Fruit fly (Drosophila melanogaster) whole organism, prepupa: ENCODE data around the gene CG14974.

Experiments used
- Blimp-1 ChIP-seq: fragments of 200-800 bp; sonication (Bioruptor generic); optimal IDR thresholded peaks from 3 replicates; lab custom pipeline; 2017; ENCODE audit warnings: missing biosample characterization, missing genetic modification characterization, mild to moderate bottlenecking, moderate library complexity, missing genetic modification reagents
- CG10631 ChIP-seq: fragments of 200-800 bp; sonication (Bioruptor generic); optimal IDR thresholded peaks from 2 replicates; lab custom pipeline; 2016; ENCODE audit warnings: missing biosample characterization, missing genetic modification characterization
- CG10669 ChIP-seq: fragments of 200-800 bp; sonication (Bioruptor generic); optimal IDR thresholded peaks from 3 replicates; lab custom pipeline; 2018; ENCODE audit warnings: missing biosample characterization, mild to moderate bottlenecking, missing genetic modification characterization, moderate library complexity
- CG11294 ChIP-seq: fragments of 200-800 bp; sonication (Bioruptor generic); IDR thresholded peaks from 2 replicates; pipeline ENCODE4 v1.3.6; 2022; ENCODE audit warnings: missing biosample characterization, missing genetic modification characterization
- CG11762 ChIP-seq: fragments of 200-800 bp; sonication (Bioruptor generic); optimal IDR thresholded peaks from 3 replicates; lab custom pipeline; 2016; ENCODE audit warnings: missing biosample characterization, missing genetic modification characterization; ENCODE audit not compliant: insufficient read depth
- CG15336 ChIP-seq: fragments of 200-800 bp; sonication (Bioruptor generic); IDR thresholded peaks from 2 replicates; pipeline ENCODE4 v1.3.6; 2022; ENCODE audit warnings: missing biosample characterization, missing genetic modification characterization
- CG1621 ChIP-seq: fragments of 200-800 bp; sonication (Bioruptor generic); optimal IDR thresholded peaks from 3 replicates; lab custom pipeline; 2018; ENCODE audit warnings: missing biosample characterization, mild to moderate bottlenecking, missing genetic modification characterization
- CG3032 ChIP-seq: fragments of 200-800 bp; optimal IDR thresholded peaks from 2 replicates; lab custom pipeline; 2019; ENCODE audit warnings: missing biosample characterization, mild to moderate bottlenecking, missing genetic modification characterization, moderate library complexity
- CG31627 ChIP-seq: fragments of 200-800 bp; sonication (Bioruptor generic); optimal IDR thresholded peaks from 3 replicates; lab custom pipeline; 2016; ENCODE audit warnings: missing biosample characterization, missing genetic modification characterization
- CG34406 ChIP-seq: fragments of 200-800 bp; sonication (Bioruptor generic); optimal IDR thresholded peaks from 3 replicates; lab custom pipeline; 2016; ENCODE audit warnings: missing biosample characterization, missing genetic modification characterization
- CG3919 ChIP-seq: fragments of 200-800 bp; sonication (Bioruptor generic); optimal IDR thresholded peaks from 3 replicates; lab custom pipeline; 2016; ENCODE audit warnings: missing biosample characterization, missing genetic modification characterization
- CG4318 ChIP-seq: fragments of 200-800 bp; sonication (Bioruptor generic); optimal IDR thresholded peaks from 3 replicates; lab custom pipeline; 2017; ENCODE audit warnings: missing biosample characterization, mild to moderate bottlenecking, missing genetic modification characterization
- CG6792 ChIP-seq: fragments of 200-800 bp; sonication (Bioruptor generic); optimal IDR thresholded peaks from 3 replicates; lab custom pipeline; 2016; ENCODE audit warnings: missing biosample characterization, missing genetic modification characterization
- CG6808 ChIP-seq: fragments of 200-800 bp; sonication (Bioruptor generic); optimal IDR thresholded peaks from 3 replicates; lab custom pipeline; 2017; ENCODE audit warnings: missing biosample characterization, missing genetic modification characterization, mild to moderate bottlenecking, moderate library complexity, missing genetic modification reagents
- CG6854 ChIP-seq: fragments of 200-800 bp; sonication (Bioruptor generic); optimal IDR thresholded peaks from 2 replicates; lab custom pipeline; 2017; ENCODE audit warnings: missing biosample characterization, mild to moderate bottlenecking, missing genetic modification characterization
- CG7368 ChIP-seq: fragments of 200-800 bp; sonication (Bioruptor generic); optimal IDR thresholded peaks from 3 replicates; lab custom pipeline; 2016; ENCODE audit warnings: missing biosample characterization, missing genetic modification characterization
- CG8119 ChIP-seq: fragments of 200-800 bp; sonication (Bioruptor generic); IDR thresholded peaks from 3 replicates; pipeline ENCODE4 v1.3.6; 2022; ENCODE audit warnings: missing biosample characterization, missing genetic modification characterization
- CG8319 ChIP-seq: fragments of 200-800 bp; sonication (Bioruptor generic); optimal IDR thresholded peaks from 3 replicates; lab custom pipeline; 2016; ENCODE audit warnings: missing biosample characterization, missing genetic modification characterization
- CG8632 ChIP-seq: fragments of 200-800 bp; sonication (Bioruptor generic); optimal IDR thresholded peaks from 3 replicates; lab custom pipeline; 2016; ENCODE audit warnings: missing biosample characterization, missing genetic modification characterization
- CG9139 ChIP-seq: fragments of 200-800 bp; sonication (Bioruptor generic); optimal IDR thresholded peaks from 3 replicates; lab custom pipeline; 2017; ENCODE audit warnings: missing biosample characterization, mild to moderate bottlenecking, missing genetic modification characterization
- Eip75B ChIP-seq: fragments of 200-800 bp; sonication (Bioruptor generic); optimal IDR thresholded peaks from 3 replicates; lab custom pipeline; 2016; ENCODE audit warnings: missing biosample characterization, missing genetic modification characterization
- Eip78C ChIP-seq: fragments of 200-800 bp; sonication (Bioruptor generic); peaks from one replicate; lab custom pipeline; 2016; ENCODE audit warnings: missing biosample characterization, missing genetic modification characterization
- Ets96B ChIP-seq: fragments of 200-800 bp; optimal IDR thresholded peaks from 2 replicates; lab custom pipeline; 2019; ENCODE audit warnings: missing biosample characterization, mild to moderate bottlenecking, missing genetic modification characterization, moderate library complexity
- Gug ChIP-seq: fragments of 200-800 bp; sonication (Bioruptor generic); IDR thresholded peaks from 2 replicates; pipeline ENCODE4 v1.3.6; 2022; ENCODE audit warnings: missing biosample characterization, missing genetic modification characterization
- Hr38 ChIP-seq: sonication (Bioruptor generic); optimal IDR thresholded peaks from 2 replicates; lab custom pipeline; 2016; ENCODE audit warnings: missing biosample characterization, missing genetic modification characterization
- Hr39 ChIP-seq: fragments of 200-800 bp; sonication (Bioruptor generic); optimal IDR thresholded peaks from 2 replicates; lab custom pipeline; 2016; ENCODE audit warnings: missing biosample characterization, missing genetic modification characterization
- Hr4 ChIP-seq: fragments of 200-800 bp; sonication (Bioruptor generic); optimal IDR thresholded peaks from 3 replicates; lab custom pipeline; 2016; ENCODE audit warnings: missing biosample characterization, missing genetic modification characterization
- Met ChIP-seq: fragments of 200-800 bp; sonication (Bioruptor generic); optimal IDR thresholded peaks from 3 replicates; lab custom pipeline; 2016; ENCODE audit warnings: missing biosample characterization, missing genetic modification characterization
- OdsH ChIP-seq: fragments of 200-800 bp; sonication (Bioruptor generic); optimal IDR thresholded peaks from 3 replicates; lab custom pipeline; 2016; ENCODE audit warnings: missing biosample characterization, missing genetic modification characterization
- Sox102F ChIP-seq: fragments of 200-800 bp; sonication (Bioruptor generic); optimal IDR thresholded peaks from 2 replicates; lab custom pipeline; 2016; ENCODE audit warnings: missing biosample characterization, mild to moderate bottlenecking, missing genetic modification characterization
- Sox14 ChIP-seq: fragments of 200-800 bp; sonication (Bioruptor generic); optimal IDR thresholded peaks from 3 replicates; lab custom pipeline; 2016; ENCODE audit warnings: missing biosample characterization, missing genetic modification characterization
- achi ChIP-seq: fragments of 200-800 bp; sonication (Bioruptor generic); optimal IDR thresholded peaks from 3 replicates; lab custom pipeline; 2016; ENCODE audit warnings: missing biosample characterization, missing genetic modification characterization
- acj6 ChIP-seq: fragments of 200-800 bp; sonication (Bioruptor generic); optimal IDR thresholded peaks from 3 replicates; lab custom pipeline; 2016; ENCODE audit warnings: missing biosample characterization, missing genetic modification characterization
- cyc ChIP-seq: fragments of 200-800 bp; sonication (Bioruptor generic); optimal IDR thresholded peaks from 3 replicates; lab custom pipeline; 2016; ENCODE audit warnings: missing biosample characterization, missing genetic modification characterization
- dac ChIP-seq: fragments of 200-800 bp; sonication (Bioruptor generic); optimal IDR thresholded peaks from 2 replicates; lab custom pipeline; 2017; ENCODE audit warnings: missing biosample characterization, mild to moderate bottlenecking, missing genetic modification characterization
- dsx ChIP-seq: fragments of 200-800 bp; optimal IDR thresholded peaks from 3 replicates; lab custom pipeline; 2019; ENCODE audit warnings: missing biosample characterization, mild to moderate bottlenecking, missing genetic modification characterization, moderate library complexity; ENCODE audit not compliant: poor library complexity, severe bottlenecking
- eg ChIP-seq: fragments of 200-800 bp; sonication (Bioruptor generic); IDR thresholded peaks from 3 replicates; pipeline ENCODE4 v1.3.6; 2022; ENCODE audit warnings: missing biosample characterization, missing genetic modification characterization
- fd85E ChIP-seq: fragments of 200-800 bp; sonication (Bioruptor generic); optimal IDR thresholded peaks from 3 replicates; lab custom pipeline; 2016; ENCODE audit warnings: missing biosample characterization, missing genetic modification characterization
- lz ChIP-seq: fragments of 200-800 bp; sonication (Bioruptor generic); optimal IDR thresholded peaks from 3 replicates; lab custom pipeline; 2016; ENCODE audit warnings: missing biosample characterization, missing genetic modification characterization
- net ChIP-seq: fragments of 200-800 bp; sonication (Bioruptor generic); optimal IDR thresholded peaks from 3 replicates; lab custom pipeline; 2016; ENCODE audit warnings: missing biosample characterization, missing genetic modification characterization
- salr ChIP-seq, 2 experiments: fragments of 200-800 bp; sonication (Bioruptor generic); optimal IDR thresholded peaks; 3 replicates each; lab custom pipeline; 2016 to 2018; ENCODE audit warnings: missing biosample characterization in 2 of 2, missing genetic modification characterization in 2 of 2, mild to moderate bottlenecking in 1 of 2
- spab ChIP-seq: fragments of 200-800 bp; sonication (Bioruptor generic); optimal IDR thresholded peaks from 2 replicates; lab custom pipeline; 2017; ENCODE audit warnings: missing biosample characterization, mild to moderate bottlenecking, missing genetic modification characterization, missing genetic modification reagents
- svp ChIP-seq: fragments of 200-800 bp; sonication (Bioruptor generic); peaks from one replicate; lab custom pipeline; 2016; ENCODE audit warnings: missing biosample characterization, missing genetic modification characterization
- topi ChIP-seq: fragments of 200-800 bp; sonication (Bioruptor generic); optimal IDR thresholded peaks from 3 replicates; lab custom pipeline; 2016; ENCODE audit warnings: missing biosample characterization, missing genetic modification characterization
- vri ChIP-seq: fragments of 200-800 bp; sonication (Bioruptor generic); optimal IDR thresholded peaks from 3 replicates; lab custom pipeline; 2016; ENCODE audit warnings: missing biosample characterization, mild to moderate bottlenecking, missing genetic modification characterization

Gene CG14974

DNA sequence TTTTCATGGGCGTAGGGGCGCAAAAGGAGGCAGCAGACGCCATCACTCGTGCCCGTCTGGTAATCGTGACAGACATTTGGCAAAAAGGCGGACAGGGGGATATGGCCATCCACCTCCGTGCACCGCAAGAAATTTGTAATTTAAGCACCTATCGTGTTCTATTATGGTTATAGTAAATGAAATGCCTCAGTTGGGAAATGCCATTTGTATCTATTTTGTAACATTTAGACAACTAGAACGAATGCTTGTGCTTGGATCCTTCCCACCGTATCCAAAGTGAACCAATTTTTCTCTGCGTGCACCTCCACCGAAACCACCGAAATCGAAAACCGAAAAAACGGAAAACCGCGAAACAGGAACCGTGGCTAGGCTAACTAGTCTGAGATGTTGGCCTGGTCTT, 36.0 kb upstream of the CG14974 start (continued):
- peak in 1 of 2 experiments; percentile 14 for TF ChIP-seq salr (GFP tag; optimal IDR thresholded peaks at IDR 0.05; lab: Kevin White, UChicago)
- peak; percentile 20 for TF ChIP-seq Sox14 (GFP tag; lab: Kevin White, UChicago)
- TF ChIP-seq Gug = peak; percentile 50
- TF ChIP-seq achi (GFP tag; lab: Kevin White, UChicago) = peak; percentile 56
- no peak for TF ChIP-seq vri (GFP tag; lab: Kevin White, UChicago)
- no peak for TF ChIP-seq acj6
- TF ChIP-seq CG6854 (GFP tag; lab: Kevin White, UChicago) = no peak
- no peak for TF ChIP-seq dsx (GFP tag; lab: Kevin White, UChicago)
- TF ChIP-seq CG7368 (GFP tag; lab: Kevin White, UChicago) = no peak
- no peak for TF ChIP-seq svp (GFP tag; lab: Kevin White, UChicago)
- TF ChIP-seq Ets96B = peak; percentile 21
- no peak for TF ChIP-seq CG8319
- peak; percentile 90 for TF ChIP-seq Hr4 (GFP tag; lab: Kevin White, UChicago)
- TF ChIP-seq CG31627 (GFP tag; lab: Kevin White, UChicago) = no peak
- peak; percentile 89 for TF ChIP-seq CG15336 (GFP tag; lab: Robert Waterston, UW)
- no peak for TF ChIP-seq CG10669 (GFP tag; lab: Kevin White, UChicago)
- TF ChIP-seq OdsH (GFP tag; lab: Kevin White, UChicago) = peak; percentile 39
- no peak for TF ChIP-seq topi (GFP tag; lab: Kevin White, UChicago)
- TF ChIP-seq cyc (GFP tag; lab: Kevin White, UChicago) = no peak
- TF ChIP-seq CG8119 (GFP tag; lab: Robert Waterston, UW) = peak; percentile 84
- TF ChIP-seq CG6808 (GFP tag; lab: Kevin White, UChicago) = no peak
- TF ChIP-seq, all 60 proteins: peak for 29

dm6 chr3L:3654671-3655070, 33.8 kb upstream of the CG14974 start, which contains the start of gene CG10862:
CG10862 (minus strand) TSS chr3L:3654771.
- no peak for TF ChIP-seq Eip78C (GFP tag; lab: Kevin White, UChicago)
- no peak for TF ChIP-seq eg (GFP tag; lab: Robert Waterston, UW)
- TF ChIP-seq CG31627 (GFP tag; lab: Kevin White, UChicago) = no peak
- no peak for TF ChIP-seq CG6854 (GFP tag; lab: Kevin White, UChicago)
- no peak for TF ChIP-seq Met (GFP tag; lab: Kevin White, UChicago)
- no peak for TF ChIP-seq Sox14 (GFP tag; lab: Kevin White, UChicago)

DNA sequence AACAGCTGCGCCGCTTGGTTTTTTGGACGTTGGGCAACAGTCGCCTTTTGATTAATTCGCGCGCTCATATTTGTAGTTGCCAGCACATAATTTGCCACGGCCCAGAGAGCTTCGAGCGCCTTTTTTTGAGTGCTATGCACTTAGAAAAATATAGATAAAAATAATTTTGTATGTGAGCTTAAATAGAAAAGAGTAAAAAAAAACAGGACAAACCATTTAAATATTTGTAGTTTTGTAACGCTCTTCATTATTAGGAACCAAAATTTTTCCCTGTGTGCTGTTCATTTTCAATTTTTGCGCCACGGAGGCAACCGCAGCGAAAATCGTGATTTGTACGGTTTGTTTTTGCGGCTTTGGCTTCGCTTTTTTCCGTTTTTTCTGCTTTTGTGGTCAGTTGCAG, 28.7 kb upstream of the CG14974 start:
- TF ChIP-seq fd85E (GFP tag; lab: Kevin White, UChicago) = no peak
- peak; percentile 27 for TF ChIP-seq CG34406 (GFP tag; lab: Kevin White, UChicago)
- TF ChIP-seq CG1621 = no peak
- TF ChIP-seq net (GFP tag; lab: Kevin White, UChicago) = peak; percentile 49
- peak; percentile 63 for TF ChIP-seq Met (GFP tag; lab: Kevin White, UChicago)
- TF ChIP-seq Ets96B = no peak
- peak; percentile 84 for TF ChIP-seq eg (GFP tag; lab: Robert Waterston, UW)
- TF ChIP-seq CG6854 (GFP tag; lab: Kevin White, UChicago) = no peak
- peak; percentile 46 for TF ChIP-seq achi (GFP tag; lab: Kevin White, UChicago)
- TF ChIP-seq CG7368 (GFP tag; lab: Kevin White, UChicago) = no peak
- TF ChIP-seq Eip78C (GFP tag; lab: Kevin White, UChicago) = peak; percentile 89
- TF ChIP-seq dac = peak; percentile 19
- TF ChIP-seq Eip75B = peak; percentile 26
- TF ChIP-seq CG3919 (GFP tag; lab: Kevin White, UChicago) = peak; percentile 13
- no peak for TF ChIP-seq CG8319
- TF ChIP-seq CG6792 (GFP tag; lab: Kevin White, UChicago) = peak; percentile 48
- TF ChIP-seq svp (GFP tag; lab: Kevin White, UChicago) = peak; percentile 78
- peak; percentile 1 for TF ChIP-seq CG8632 (GFP tag; lab: Kevin White, UChicago)
- TF ChIP-seq CG10669 (GFP tag; lab: Kevin White, UChicago) = no peak
- TF ChIP-seq CG11762 (GFP tag; lab: Kevin White, UChicago) = no peak
- TF ChIP-seq CG10631 = peak; percentile 40
- TF ChIP-seq lz = peak; percentile 61
- TF ChIP-seq CG15336 (GFP tag; lab: Robert Waterston, UW) = peak; percentile 66; the same call in 1 of the 2 replicates
- peak; percentile 18 for TF ChIP-seq Hr39 (GFP tag; lab: Kevin White, UChicago)
- TF ChIP-seq Blimp-1 (GFP tag; lab: Kevin White, UChicago) = no peak
- peak; percentile 62 for TF ChIP-seq Sox102F (GFP tag; lab: Kevin White, UChicago)
- peak; percentile 45 for TF ChIP-seq cyc (GFP tag; lab: Kevin White, UChicago)
- peak; percentile 49; the same call in 1 of the 2 replicates for TF ChIP-seq CG11294 (GFP tag; lab: Robert Waterston, UW)
- no peak for TF ChIP-seq Hr38 (GFP tag; lab: Kevin White, UChicago)
- peak; percentile 71 for TF ChIP-seq Hr4 (GFP tag; lab: Kevin White, UChicago)
- no peak for TF ChIP-seq CG9139
- peak; percentile 34 for TF ChIP-seq acj6
- TF ChIP-seq CG3032 (tag; lab: Kevin White, UChicago) = no peak
- TF ChIP-seq CG4318 (GFP tag; lab: Kevin White, UChicago) = peak; percentile 22
- no peak for TF ChIP-seq spab (GFP tag; lab: Kevin White, UChicago)
